Fruit fly (Drosophila melanogaster) whole organism: ENCODE results near the gene Hel25E.

ENCODE experiments used
- CG8478 ChIP-seq: fragments of >200 bp; optimal IDR thresholded peaks from 2 replicates; lab custom pipeline; 2018; ENCODE audit warnings: inconsistent platforms
- pan ChIP-seq: fragments of >200 bp; optimal IDR thresholded peaks from 2 replicates; lab custom pipeline; 2017
- psq ChIP-seq: fragments of >200 bp; optimal IDR thresholded peaks from 2 replicates; lab custom pipeline; 2017
- usp ChIP-seq: fragments of >200 bp; optimal IDR thresholded peaks from 2 replicates; lab custom pipeline; 2017; ENCODE audit warnings: missing biosample characterization, missing genetic modification characterization, mixed read lengths

DNA sequence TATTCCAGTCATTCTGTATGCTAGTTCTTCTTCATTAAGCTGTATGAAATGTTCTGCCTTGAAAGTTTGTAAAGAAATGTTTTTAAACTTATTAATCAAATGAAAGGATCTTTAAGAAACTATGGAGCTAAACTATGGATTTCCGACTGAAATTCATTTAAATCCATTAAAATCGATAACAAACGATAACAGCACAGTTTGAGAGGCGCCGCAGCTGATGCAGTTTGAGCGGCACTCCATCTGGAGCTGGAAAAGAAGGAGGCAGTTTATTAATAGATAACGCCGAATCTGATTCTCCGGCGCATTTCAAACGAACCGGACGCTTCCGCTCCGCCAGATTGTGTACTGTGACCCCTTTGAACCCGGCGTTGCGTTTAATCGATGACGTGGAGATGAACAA is 14.3 kb downstream of the Hel25E start, which contains the start of gene CG31915:
- no peak for TF ChIP-seq pan (lab: Kevin White, UChicago)
- TF ChIP-seq usp, result no peak
- no peak for TF ChIP-seq psq (lab: Kevin White, UChicago)
- no peak for TF ChIP-seq CG8478
